Fruit fly (Drosophila melanogaster) whole organism, wandering third instar larva: Measurements from ENCODE around the gene prtp.

Experiments used
- Abd-B ChIP-seq: fragments of >200 bp; optimal IDR thresholded peaks from 2 replicates; lab custom pipeline; 2017; ENCODE audit warnings: missing biosample characterization, missing genetic modification characterization
- CG32264 ChIP-seq: fragments of 200-800 bp; sonication (Bioruptor generic); optimal IDR thresholded peaks from 2 replicates; lab custom pipeline; 2016; ENCODE audit warnings: missing biosample characterization, missing genetic modification characterization
- CG9705 ChIP-seq: fragments of 200-800 bp; sonication (Bioruptor generic); optimal IDR thresholded peaks from 2 replicates; lab custom pipeline; 2018; ENCODE audit warnings: missing biosample characterization, mild to moderate bottlenecking, missing genetic modification characterization
- Dif ChIP-seq: fragments of 200-275, 200-300 bp; sonication (Bioruptor generic); optimal IDR thresholded peaks from 2 replicates; lab custom pipeline; 2018; ENCODE audit warnings: missing biosample characterization, missing genetic modification characterization; ENCODE audit not compliant: partially characterized antibody
- Hr78 ChIP-seq: fragments of >200 bp; optimal IDR thresholded peaks from 2 replicates; lab custom pipeline; 2017; ENCODE audit warnings: missing biosample characterization, missing genetic modification characterization
- Mio ChIP-seq: sonication (Bioruptor generic); optimal IDR thresholded peaks from 2 replicates; lab custom pipeline; 2016; ENCODE audit warnings: missing biosample characterization, missing genetic modification characterization
- Myc ChIP-seq: fragments of >200 bp; optimal IDR thresholded peaks from 2 replicates; lab custom pipeline; 2017
- OdsH ChIP-seq: fragments of 200-800 bp; sonication (Bioruptor generic); optimal IDR thresholded peaks from 2 replicates; lab custom pipeline; 2016; ENCODE audit warnings: missing biosample characterization, mild to moderate bottlenecking, missing genetic modification characterization
- foxo ChIP-seq, 2 experiments: fragments of 200-800 bp; sonication (Bioruptor generic); optimal IDR thresholded peaks; 2 replicates in 1 of 2; 3 replicates in 1 of 2; lab custom pipeline; 2016 to 2017; ENCODE audit warnings: missing biosample characterization in 2 of 2, missing genetic modification characterization in 2 of 2
- lola ChIP-seq: fragments of >200 bp; optimal IDR thresholded peaks from 2 replicates; lab custom pipeline; 2017; ENCODE audit warnings: missing biosample characterization, missing genetic modification characterization
- pan ChIP-seq: fragments of >200 bp; optimal IDR thresholded peaks from 2 replicates; lab custom pipeline; 2017
- psq ChIP-seq: fragments of 200-800 bp; sonication (Bioruptor generic); optimal IDR thresholded peaks from 3 replicates; lab custom pipeline; 2017; ENCODE audit warnings: missing biosample characterization, mild to moderate bottlenecking, missing genetic modification characterization, moderate library complexity
- usp ChIP-seq: fragments of >200 bp; optimal IDR thresholded peaks from 2 replicates; lab custom pipeline; 2017; ENCODE audit warnings: missing biosample characterization, missing genetic modification characterization

- TF ChIP-seq Mio (no peak), Abd-B (GFP tag; lab: Kevin White, UChicago) (no peak), Dif (GFP tag; lab: Kevin White, UChicago) (no peak), OdsH (GFP tag; lab: Kevin White, UChicago) (peak; percentile 80), psq (GFP tag; lab: Kevin White, UChicago) (peak; percentile 98), usp (no peak), CG32264 (peak; percentile 78), Hr78 (GFP tag; lab: Kevin White, UChicago) (no peak), lola (GFP tag; lab: Kevin White, UChicago) (no peak), foxo (GFP tag; optimal IDR thresholded peaks at IDR 0.05; lab: Kevin White, UChicago) (peak; percentile 48 to 89), Myc (lab: Kevin White, UChicago) (no peak), pan (no peak), CG9705 (GFP tag; lab: Kevin White, UChicago) (peak; percentile 66)
These were observed 422 bp upstream of the prtp start for dm6 chrX:11715937-11716730.
